Worm (Caenorhabditis elegans) whole organism, midembryonic: Measurements from ENCODE around the gene F52C12.6.

Experiments
- T22C8.4 ChIP-seq: fragments of 200-800 bp; sonication (Bioruptor generic); IDR thresholded peaks from 2 replicates; pipeline ENCODE4 v1.3.6; 2022; ENCODE audit warnings: missing genetic modification characterization, missing compliant biosample characterization
- cog-1 ChIP-seq: sonication (generic microtip); optimal IDR thresholded peaks from 2 replicates; lab custom pipeline; 2016; ENCODE audit warnings: missing genetic modification characterization, missing compliant biosample characterization
- flt-1 ChIP-seq: fragments of 200-800 bp; sonication (Bioruptor generic); IDR thresholded peaks from 2 replicates; pipeline ENCODE4 v1.3.6; 2022; ENCODE audit warnings: missing genetic modification characterization, missing compliant biosample characterization
- klf-2 ChIP-seq: fragments of 200-800 bp; sonication (Bioruptor generic); conservative IDR thresholded peaks from 2 replicates; pipeline ENCODE4 v1.3.6; 2022; ENCODE audit warnings: missing genetic modification reagents, missing genetic modification characterization, missing compliant biosample characterization
- med-1 ChIP-seq: sonication (generic microtip); optimal IDR thresholded peaks from 2 replicates; lab custom pipeline; 2017; ENCODE audit warnings: missing genetic modification characterization, mild to moderate bottlenecking, missing compliant biosample characterization, antibody characterized with exemption, missing genetic modification reagents; ENCODE audit not compliant: insufficient read depth
- ref-1 ChIP-seq: fragments of 200-800 bp; sonication (Bioruptor generic); conservative IDR thresholded peaks from 2 replicates; pipeline ENCODE4 v1.3.6; 2022; ENCODE audit warnings: missing genetic modification reagents, missing genetic modification characterization, missing compliant biosample characterization
- tab-1 ChIP-seq: fragments of 200-800 bp; sonication (Bioruptor generic); IDR thresholded peaks from 2 replicates; pipeline ENCODE4 v1.3.6; 2022; ENCODE audit warnings: missing genetic modification characterization, missing compliant biosample characterization
- ztf-23 ChIP-seq: fragments of 200-800 bp; sonication (Bioruptor generic); IDR thresholded peaks from 2 replicates; pipeline ENCODE4 v1.3.6; 2022; ENCODE audit warnings: missing genetic modification reagents, missing genetic modification characterization, missing compliant biosample characterization
- ztf-29 ChIP-seq: fragments of 200-800 bp; sonication (Bioruptor generic); IDR thresholded peaks from 2 replicates; pipeline ENCODE4 v1.3.6; 2022; ENCODE audit warnings: missing genetic modification reagents, missing genetic modification characterization, missing compliant biosample characterization

- TF ChIP-seq ztf-29 (GFP tag; lab: Robert Waterston, UW) (no peak), ref-1 (GFP tag; lab: Robert Waterston, UW) (no peak), T22C8.4 (no peak), cog-1 (tag; lab: Kevin White, UChicago) (no peak), flt-1 (peak; percentile 43; the same call in 1 of the 2 replicates), klf-2 (no peak), tab-1 (GFP tag; lab: Robert Waterston, UW) (no peak), med-1 (GFP tag; lab: Kevin White, UChicago) (no peak), ztf-23 (GFP tag; lab: Robert Waterston, UW) (no peak)
Observed at ce11 chrIV:1916247-1916646, 40.3 kb upstream of the F52C12.6 start.
